Worm (Caenorhabditis elegans) whole organism, young adult: Measurements from ENCODE around the gene Y69H2.7.

ENCODE experiments used
- B0019.2 ChIP-seq: fragments of 200-800 bp; sonication (Bioruptor generic); conservative IDR thresholded peaks from 2 replicates; pipeline ENCODE4 v1.3.6; 2022; ENCODE audit warnings: missing genetic modification reagents, missing genetic modification characterization, missing compliant biosample characterization
- B0035.1 ChIP-seq: sonication (generic microtip); optimal IDR thresholded peaks from 2 replicates; lab custom pipeline; 2016; ENCODE audit warnings: missing genetic modification characterization, mild to moderate bottlenecking, missing compliant biosample characterization, missing genotype, missing genetic modification reagents
- B0261.1 ChIP-seq: sonication (generic microtip); optimal IDR thresholded peaks from 2 replicates; lab custom pipeline; 2016; ENCODE audit warnings: mild to moderate bottlenecking, missing genetic modification characterization, moderate library complexity, missing compliant biosample characterization
- B0336.3 ChIP-seq: fragments of 200-800 bp; sonication (Bioruptor generic); IDR thresholded peaks from 2 replicates; pipeline ENCODE4 v1.3.6; 2022; ENCODE audit warnings: missing genetic modification characterization, missing compliant biosample characterization
- D2030.7 ChIP-seq: fragments of 200-800 bp; sonication (Bioruptor generic); IDR thresholded peaks from 2 replicates; pipeline ENCODE4 v1.3.6; 2022; ENCODE audit warnings: missing genetic modification reagents, missing genetic modification characterization, missing compliant biosample characterization
- F22D6.2 ChIP-seq: sonication (generic microtip); optimal IDR thresholded peaks from 2 replicates; lab custom pipeline; 2016; ENCODE audit warnings: mild to moderate bottlenecking, missing genetic modification characterization, missing compliant biosample characterization
- F49E8.2 ChIP-seq: sonication (generic microtip); optimal IDR thresholded peaks from 3 replicates; lab custom pipeline; 2017; ENCODE audit warnings: missing genetic modification characterization, mild to moderate bottlenecking, missing compliant biosample characterization, antibody characterized with exemption, moderate library complexity; ENCODE audit not compliant: insufficient read depth
- F57C9.4 ChIP-seq: sonication (generic microtip); optimal IDR thresholded peaks from 2 replicates; lab custom pipeline; 2017; ENCODE audit warnings: mild to moderate bottlenecking, missing genetic modification characterization, missing compliant biosample characterization
- K11D2.4 ChIP-seq: fragments of 200-800 bp; sonication (Bioruptor generic); IDR thresholded peaks from 2 replicates; pipeline ENCODE4 v1.3.6; 2022; ENCODE audit warnings: missing genetic modification reagents, missing genetic modification characterization, missing compliant biosample characterization
- Y53F4B.3 ChIP-seq: fragments of 200-800 bp; sonication (Bioruptor generic); IDR thresholded peaks from 2 replicates; pipeline ENCODE4 v1.3.6; 2022; ENCODE audit warnings: missing genetic modification reagents, missing genetic modification characterization, missing compliant biosample characterization
- Y95B8A.8 ChIP-seq: fragments of 200-800 bp; sonication (Bioruptor generic); IDR thresholded peaks from 2 replicates; pipeline ENCODE4 v1.3.6; 2022; ENCODE audit warnings: missing genetic modification reagents, missing genetic modification characterization, missing compliant biosample characterization
- aptf-2 ChIP-seq: fragments of 200-800 bp; sonication (Bioruptor generic); conservative IDR thresholded peaks from 2 replicates; pipeline ENCODE4 v1.3.6; 2022; ENCODE audit warnings: missing genetic modification reagents, missing genetic modification characterization, missing compliant biosample characterization
- aptf-3 ChIP-seq: fragments of 200-800 bp; sonication (Bioruptor generic); IDR thresholded peaks from 2 replicates; pipeline ENCODE4 v1.3.6; 2022; ENCODE audit warnings: missing genetic modification characterization, missing compliant biosample characterization
- atf-7 ChIP-seq: sonication (generic microtip); optimal IDR thresholded peaks from 2 replicates; lab custom pipeline; 2017; ENCODE audit warnings: mild to moderate bottlenecking, missing genetic modification characterization, missing compliant biosample characterization
- athp-1 ChIP-seq: sonication (generic microtip); optimal IDR thresholded peaks from 2 replicates; lab custom pipeline; 2017; ENCODE audit warnings: mild to moderate bottlenecking, missing genetic modification characterization, missing compliant biosample characterization
- attf-5 ChIP-seq: fragments of 200-800 bp; sonication (Bioruptor generic); optimal IDR thresholded peaks from 2 replicates; lab custom pipeline; 2018; ENCODE audit warnings: mild to moderate bottlenecking, missing genetic modification characterization, missing compliant biosample characterization
- attf-6 ChIP-seq: fragments of 200-800 bp; sonication (Bioruptor generic); IDR thresholded peaks from 2 replicates; pipeline ENCODE4 v1.3.6; 2022; ENCODE audit warnings: missing genetic modification reagents, missing genetic modification characterization, missing compliant biosample characterization
- bed-1 ChIP-seq: fragments of 200-800 bp; sonication (Bioruptor generic); IDR thresholded peaks from 2 replicates; pipeline ENCODE4 v1.3.6; 2022; ENCODE audit warnings: missing genetic modification reagents, missing genetic modification characterization, missing compliant biosample characterization
- cebp-1 ChIP-seq, 2 experiments: fragments of 200-800 bp in 1 of 2; sonication (Bioruptor generic) in 1 of 2; sonication (generic microtip) in 1 of 2; IDR thresholded peaks in 1 of 2; optimal IDR thresholded peaks in 1 of 2; 2 replicates each; pipeline versions ENCODE4 v1.3.6 to Lab custom; 2017 to 2022; ENCODE audit warnings: missing compliant biosample characterization in 2 of 2, missing genetic modification characterization in 2 of 2, mild to moderate bottlenecking in 1 of 2, missing genetic modification reagents in 1 of 2, moderate library complexity in 1 of 2
- cebp-2 ChIP-seq: fragments of 200-800 bp; sonication (Bioruptor generic); IDR thresholded peaks from 2 replicates; pipeline ENCODE4 v1.3.6; 2022; ENCODE audit warnings: missing genetic modification characterization, missing compliant biosample characterization
- chd-7 ChIP-seq: sonication (generic microtip); optimal IDR thresholded peaks from 2 replicates; lab custom pipeline; 2016; ENCODE audit warnings: mild to moderate bottlenecking, missing genetic modification characterization, moderate library complexity, missing compliant biosample characterization
- dox-1 ChIP-seq: fragments of 200-800 bp; sonication (Bioruptor generic); IDR thresholded peaks from 2 replicates; pipeline ENCODE4 v1.3.6; 2022; ENCODE audit warnings: missing genetic modification reagents, missing genetic modification characterization, missing compliant biosample characterization
- gei-17 ChIP-seq: fragments of 200-800 bp; sonication (Bioruptor generic); optimal IDR thresholded peaks from 2 replicates; lab custom pipeline; 2018; ENCODE audit warnings: mild to moderate bottlenecking, missing genetic modification characterization, missing compliant biosample characterization
- him-1 ChIP-seq: sonication (generic microtip); optimal IDR thresholded peaks from 2 replicates; lab custom pipeline; 2016; ENCODE audit warnings: missing genotype, missing genetic modification reagents, missing genetic modification characterization, missing compliant biosample characterization
- hlh-26 ChIP-seq: fragments of 200-800 bp; sonication (Bioruptor generic); conservative IDR thresholded peaks from 2 replicates; pipeline ENCODE4 v1.3.6; 2022; ENCODE audit warnings: missing genetic modification reagents, missing genetic modification characterization, missing compliant biosample characterization
- let-607 ChIP-seq, 2 experiments: fragments of 200-800 bp in 1 of 2; sonication (Bioruptor generic) in 1 of 2; sonication (generic microtip) in 1 of 2; optimal IDR thresholded peaks; 2 replicates each; lab custom pipeline; 2016 to 2018; ENCODE audit warnings: mild to moderate bottlenecking in 2 of 2, missing compliant biosample characterization in 2 of 2, missing genetic modification characterization in 2 of 2, moderate library complexity in 2 of 2, missing genotype in 1 of 2
- lin-35 ChIP-seq, 3 experiments: fragments of 150-350 bp in 2 of 3; sonication (generic microtip) in 1 of 3; optimal IDR thresholded peaks; 2 replicates each; lab custom pipeline; 2014 to 2018; ENCODE audit warnings: missing biosample characterization in 3 of 3, missing genetic modification characterization in 3 of 3, missing genetic modification reagents in 3 of 3
- lin-40 ChIP-seq: sonication (generic microtip); optimal IDR thresholded peaks from 2 replicates; lab custom pipeline; 2016; ENCODE audit warnings: missing genetic modification characterization, mild to moderate bottlenecking, missing compliant biosample characterization, missing genotype, missing genetic modification reagents
- lsl-1 ChIP-seq: fragments of 200-800 bp; sonication (Bioruptor generic); optimal IDR thresholded peaks from 2 replicates; lab custom pipeline; 2018; ENCODE audit warnings: mild to moderate bottlenecking, missing genetic modification characterization, moderate library complexity, missing compliant biosample characterization
- madf-8 ChIP-seq: fragments of 200-800 bp; sonication (Bioruptor generic); conservative IDR thresholded peaks from 2 replicates; pipeline ENCODE4 v1.3.6; 2022; ENCODE audit warnings: missing genetic modification reagents, missing genetic modification characterization, missing compliant biosample characterization
- mcd-1 ChIP-seq: fragments of 200-800 bp; sonication (Bioruptor generic); IDR thresholded peaks from 2 replicates; pipeline ENCODE4 v1.3.6; 2022; ENCODE audit warnings: missing genetic modification reagents, missing genetic modification characterization, missing compliant biosample characterization
- nhr-120 ChIP-seq: fragments of 200-800 bp; sonication (Bioruptor generic); IDR thresholded peaks from 2 replicates; pipeline ENCODE4 v1.3.6; 2022; ENCODE audit warnings: missing genetic modification characterization, missing compliant biosample characterization
- nhr-27 ChIP-seq: fragments of 200-800 bp; sonication (Bioruptor generic); optimal IDR thresholded peaks from 2 replicates; lab custom pipeline; 2018; ENCODE audit warnings: mild to moderate bottlenecking, missing genetic modification characterization, moderate library complexity, missing compliant biosample characterization
- nhr-90 ChIP-seq: sonication (generic microtip); optimal IDR thresholded peaks from 2 replicates; lab custom pipeline; 2016; ENCODE audit warnings: missing genotype, mild to moderate bottlenecking, missing genetic modification characterization, missing compliant biosample characterization
- pbrm-1 ChIP-seq: fragments of 200-800 bp; sonication (Bioruptor generic); IDR thresholded peaks from 2 replicates; pipeline ENCODE4 v1.3.6; 2022; ENCODE audit warnings: missing genetic modification reagents, missing genetic modification characterization, missing compliant biosample characterization
- rcor-1 ChIP-seq: fragments of 200-800 bp; sonication (Bioruptor generic); IDR thresholded peaks from 2 replicates; pipeline ENCODE4 v1.3.6; 2022; ENCODE audit warnings: missing genetic modification reagents, missing genetic modification characterization, missing compliant biosample characterization
- rpc-1 ChIP-seq, 2 experiments: fragments of 150-350 bp in 1 of 2; sonication (generic microtip) in 1 of 2; optimal IDR thresholded peaks; 2 replicates each; lab custom pipeline; 2014 to 2018; ENCODE audit warnings: missing biosample characterization in 1 of 2, missing genetic modification characterization in 1 of 2, missing genetic modification reagents in 1 of 2, missing genotype in 1 of 2
- sdz-38 ChIP-seq: sonication (generic microtip); optimal IDR thresholded peaks from 2 replicates; lab custom pipeline; 2016; ENCODE audit warnings: missing genotype, missing genetic modification characterization, missing compliant biosample characterization
- snpc-4 ChIP-seq, 5 experiments: fragments of 150-350 bp in 1 of 5; sonication (generic microtip) in 4 of 5; optimal IDR thresholded peaks; 2 replicates each; lab custom pipeline; 2014 to 2018; ENCODE audit warnings: missing genetic modification characterization in 5 of 5, missing biosample characterization in 3 of 5, antibody characterized with exemption in 2 of 5, mild to moderate bottlenecking in 2 of 5, missing compliant biosample characterization in 2 of 5, missing genotype in 2 of 5, moderate library complexity in 2 of 5, missing genetic modification reagents in 1 of 5
- xnd-1 ChIP-seq: sonication (generic microtip); optimal IDR thresholded peaks from 2 replicates; lab custom pipeline; 2016; ENCODE audit warnings: missing genotype, missing genetic modification reagents, missing genetic modification characterization, missing compliant biosample characterization
- ztf-18 ChIP-seq: sonication (generic microtip); optimal IDR thresholded peaks from 2 replicates; lab custom pipeline; 2016; ENCODE audit warnings: missing genotype, mild to moderate bottlenecking, missing genetic modification characterization, missing compliant biosample characterization

Gene Y69H2.7

ce11 chrV:18712118-18712517 lies 22.3 kb downstream of the Y69H2.7 start (continued):
- TF ChIP-seq rpc-1 (optimal IDR thresholded peaks at IDR 0.05; lab: Kevin White, UChicago) (peak; percentile 37), rpc-1 (tag; optimal IDR thresholded peaks at IDR 0.05; lab: Kevin White, UChicago) (peak; percentile 75), B0261.1 (tag; lab: Kevin White, UChicago) (peak; percentile 24), ztf-18 (peak; percentile 87), lsl-1 (GFP tag; lab: Kevin White, UChicago) (no peak), madf-8 (GFP tag; lab: Robert Waterston, UW) (no peak), D2030.7 (GFP tag; lab: Robert Waterston, UW) (peak; percentile 24; the same call in 1 of the 2 replicates), aptf-3 (GFP tag; lab: Robert Waterston, UW) (no peak), attf-6 (GFP tag; lab: Robert Waterston, UW) (no peak), cebp-2 (GFP tag; lab: Robert Waterston, UW) (no peak; the same call in 1 of the 2 replicates), chd-7 (tag; lab: Kevin White, UChicago) (no peak), nhr-27 (no peak), Y53F4B.3 (no peak), xnd-1 (tag; lab: Kevin White, UChicago) (no peak), dox-1 (GFP tag; lab: Robert Waterston, UW) (no peak), F22D6.2 (no peak), bed-1 (GFP tag; lab: Robert Waterston, UW) (peak; percentile 97), mcd-1 (GFP tag; lab: Robert Waterston, UW) (no peak), aptf-2 (GFP tag; lab: Robert Waterston, UW) (no peak), rcor-1 (GFP tag; lab: Robert Waterston, UW) (no peak), Y95B8A.8 (GFP tag; lab: Robert Waterston, UW) (no peak), him-1 (tag; lab: Kevin White, UChicago) (peak; percentile 22), F49E8.2 (peak; percentile 1), attf-5 (GFP tag; lab: Kevin White, UChicago) (no peak), nhr-120 (GFP tag; lab: Robert Waterston, UW) (peak; percentile 95; the same call in 1 of the 2 replicates)

ce11 chrV:18719412-18719811 lies 29.6 kb downstream of the Y69H2.7 start:
- no peak for TF ChIP-seq F57C9.4 (tag; lab: Kevin White, UChicago)
- no peak for TF ChIP-seq gei-17 (GFP tag; lab: Kevin White, UChicago)
- TF ChIP-seq B0336.3 (GFP tag; lab: Robert Waterston, UW) = no peak
- no peak for TF ChIP-seq dox-1 (GFP tag; lab: Robert Waterston, UW)
- peak; percentile 6 for TF ChIP-seq sdz-38 (tag; lab: Kevin White, UChicago)
- no peak for TF ChIP-seq cebp-1 (GFP tag; IDR thresholded peaks at IDR 0.05; lab: Robert Waterston, UW)
- TF ChIP-seq cebp-1 (tag; optimal IDR thresholded peaks at IDR 0.05; lab: Kevin White, UChicago) = no peak
- no peak for TF ChIP-seq athp-1 (tag; lab: Kevin White, UChicago)
- TF ChIP-seq nhr-120 (GFP tag; lab: Robert Waterston, UW) = no peak; the same call in 1 of the 2 replicates
- TF ChIP-seq B0019.2 (GFP tag; lab: Robert Waterston, UW) = no peak

ce11 chrV:18719956-18720489 lies 30.2 kb downstream of the Y69H2.7 start, which contains the start of gene Y17D7C.2:
TSS of gene Y17D7C.2 (minus strand) at chrV:18719987.
- TF ChIP-seq snpc-4 (GFP tag; optimal IDR thresholded peaks at IDR 0.05; lab: Kevin White, UChicago) = no peak
- TF ChIP-seq snpc-4 (tag; optimal IDR thresholded peaks at IDR 0.05; lab: Kevin White, UChicago) = peak; percentile 32 to 66 (median 60)
- no peak for TF ChIP-seq aptf-2 (GFP tag; lab: Robert Waterston, UW)
- TF ChIP-seq F22D6.2 = no peak
- no peak for TF ChIP-seq let-607 (tag; optimal IDR thresholded peaks at IDR 0.05; lab: Kevin White, UChicago)
- TF ChIP-seq lin-40 (tag; lab: Kevin White, UChicago) = no peak
- no peak for TF ChIP-seq F49E8.2
- TF ChIP-seq mcd-1 (GFP tag; lab: Robert Waterston, UW) = no peak
- TF ChIP-seq gei-17 (GFP tag; lab: Kevin White, UChicago) = no peak
- no peak for TF ChIP-seq B0336.3 (GFP tag; lab: Robert Waterston, UW)
- TF ChIP-seq hlh-26 (GFP tag; lab: Robert Waterston, UW) = 0 out of 2 replicates have a peak, but pooled peaks have one; percentile 59
- no peak for TF ChIP-seq nhr-90 (tag; lab: Kevin White, UChicago)
- TF ChIP-seq rcor-1 (GFP tag; lab: Robert Waterston, UW) = no peak
- no peak for TF ChIP-seq attf-6 (GFP tag; lab: Robert Waterston, UW)
- no peak for TF ChIP-seq aptf-3 (GFP tag; lab: Robert Waterston, UW)
- TF ChIP-seq nhr-120 (GFP tag; lab: Robert Waterston, UW) = no peak; the same call in 1 of the 2 replicates
- no peak for TF ChIP-seq atf-7 (tag; lab: Kevin White, UChicago)
- TF ChIP-seq dox-1 (GFP tag; lab: Robert Waterston, UW) = no peak
- no peak for TF ChIP-seq athp-1 (tag; lab: Kevin White, UChicago)
- TF ChIP-seq B0035.1 (tag; lab: Kevin White, UChicago) = no peak
- no peak for TF ChIP-seq K11D2.4 (GFP tag; lab: Robert Waterston, UW)
- TF ChIP-seq lin-35 (GFP tag; optimal IDR thresholded peaks at IDR 0.05; lab: Kevin White, UChicago) = no peak
- TF ChIP-seq pbrm-1 = no peak
